Fruit fly (Drosophila melanogaster) S2 (cell line): ENCODE measurements around the gene Lk.

Source experiments
- CG8478 ChIP-seq: fragments of >200 bp; optimal IDR thresholded peaks from 2 replicates; lab custom pipeline; 2018
- CTCF ChIP-seq, 2 experiments: fragments of >200 bp; optimal IDR thresholded peaks; 2 replicates each; lab custom pipeline; 2018

DNA sequence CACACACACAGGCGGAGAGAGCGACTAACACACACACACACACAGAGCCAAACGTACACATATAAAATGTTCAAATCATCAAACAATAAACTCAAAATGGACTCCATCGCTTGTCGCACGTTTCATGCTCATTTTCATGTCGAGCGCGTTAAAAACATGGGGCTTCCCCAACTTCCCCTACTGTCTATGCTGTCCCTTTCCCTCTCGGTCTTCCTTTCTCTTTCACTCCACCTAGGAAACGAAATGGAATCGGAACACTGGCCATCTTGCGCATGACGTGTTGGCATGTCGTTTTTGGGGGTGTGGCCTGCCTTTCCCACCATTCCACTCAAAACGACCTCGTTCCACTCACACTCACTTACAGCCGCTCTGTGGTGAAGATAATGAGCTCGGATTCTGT lies 18.3 kb upstream of the Lk start:
- TF ChIP-seq CG8478 (no peak), CTCF (optimal IDR thresholded peaks at IDR 0.05; lab: Kevin White, UChicago) (peak in 1 of 2 experiments; percentile 37)
